Worm (Caenorhabditis elegans) whole organism, mixed stage, embryonic: ENCODE data around the gene smz-1.
"Not testable (repeated sequence)": the region's sequence is repeated elsewhere in the genome, so short reads cannot be mapped to it uniquely, and the experiment has no call there.

Experiments
- M03D4.4 ChIP-seq: sonication (generic microtip); optimal IDR thresholded peaks from 2 replicates; lab custom pipeline; 2017; ENCODE audit warnings: mild to moderate bottlenecking, missing genetic modification characterization, missing compliant biosample characterization
- blmp-1 ChIP-seq: fragments of 150-350 bp; optimal IDR thresholded peaks from 2 replicates; lab custom pipeline; 2014; ENCODE audit warnings: missing biosample characterization, missing genetic modification characterization
- ceh-39 ChIP-seq: fragments of 150-350 bp; optimal IDR thresholded peaks from 2 replicates; lab custom pipeline; 2014; ENCODE audit warnings: missing biosample characterization, missing genetic modification characterization
- ceh-43 ChIP-seq: fragments of 200-800 bp; sonication (Bioruptor generic); optimal IDR thresholded peaks from 2 replicates; lab custom pipeline; 2018; ENCODE audit warnings: mild to moderate bottlenecking, missing genetic modification characterization, moderate library complexity, missing compliant biosample characterization
- ces-1 ChIP-seq: fragments of 150-350 bp; optimal IDR thresholded peaks from 2 replicates; lab custom pipeline; 2014; ENCODE audit warnings: missing biosample characterization, missing genetic modification reagents, missing genetic modification characterization
- cnd-1 ChIP-seq: fragments of 200-800 bp; sonication (Bioruptor generic); optimal IDR thresholded peaks from 2 replicates; lab custom pipeline; 2018; ENCODE audit warnings: mild to moderate bottlenecking, missing genetic modification characterization, missing compliant biosample characterization
- drap-1 ChIP-seq: fragments of 200-800 bp; sonication (Bioruptor generic); optimal IDR thresholded peaks from 3 replicates; lab custom pipeline; 2018; ENCODE audit warnings: mild to moderate bottlenecking, missing genetic modification characterization, missing compliant biosample characterization
- elt-1 ChIP-seq: sonication (generic microtip); optimal IDR thresholded peaks from 2 replicates; lab custom pipeline; 2017; ENCODE audit warnings: missing genetic modification characterization, mild to moderate bottlenecking, missing compliant biosample characterization, antibody characterized with exemption, moderate library complexity, borderline replicate concordance; ENCODE audit not compliant: insufficient read depth
- elt-3 ChIP-seq: fragments of 150-350 bp; optimal IDR thresholded peaks from 2 replicates; lab custom pipeline; 2014; ENCODE audit warnings: missing biosample characterization, missing genetic modification characterization
- flh-1 ChIP-seq: fragments of 200-800 bp; sonication (Bioruptor generic); optimal IDR thresholded peaks from 2 replicates; lab custom pipeline; 2018; ENCODE audit warnings: mild to moderate bottlenecking, missing genetic modification characterization, moderate library complexity, missing compliant biosample characterization
- hlh-1 ChIP-seq: fragments of 150-350 bp; optimal IDR thresholded peaks from 2 replicates; lab custom pipeline; 2014; ENCODE audit warnings: missing biosample characterization, missing genetic modification reagents, missing genetic modification characterization
- lin-32 ChIP-seq: fragments of 200-800 bp; sonication (Bioruptor generic); optimal IDR thresholded peaks from 2 replicates; lab custom pipeline; 2018; ENCODE audit warnings: mild to moderate bottlenecking, missing genetic modification characterization, missing compliant biosample characterization
- lsy-2 ChIP-seq: fragments of 150-350 bp; optimal IDR thresholded peaks from 2 replicates; lab custom pipeline; 2014; ENCODE audit warnings: missing biosample characterization, missing genetic modification characterization
- mab-5 ChIP-seq: fragments of 150-350 bp; optimal IDR thresholded peaks from 2 replicates; lab custom pipeline; 2014; ENCODE audit warnings: missing biosample characterization, missing genetic modification characterization
- mep-1 ChIP-seq: fragments of 150-350 bp; optimal IDR thresholded peaks from 2 replicates; lab custom pipeline; 2017; ENCODE audit warnings: missing biosample characterization, missing genetic modification reagents, missing genetic modification characterization, inconsistent platforms
- nhr-2 ChIP-seq: fragments of 150-350 bp; optimal IDR thresholded peaks from 2 replicates; lab custom pipeline; 2014; ENCODE audit warnings: missing biosample characterization, missing genetic modification characterization
- nhr-28 ChIP-seq: fragments of 150-350 bp; optimal IDR thresholded peaks from 2 replicates; lab custom pipeline; 2014; ENCODE audit warnings: missing biosample characterization, missing genetic modification characterization
- nhr-76 ChIP-seq: sonication (generic microtip); optimal IDR thresholded peaks from 2 replicates; lab custom pipeline; 2017; ENCODE audit warnings: missing biosample characterization, missing genetic modification characterization
- pha-4 ChIP-seq: fragments of 150-350 bp; optimal IDR thresholded peaks from 2 replicates; lab custom pipeline; 2018; ENCODE audit warnings: missing biosample characterization, missing genetic modification reagents, missing genetic modification characterization
- sptf-1 ChIP-seq: sonication (generic microtip); optimal IDR thresholded peaks from 2 replicates; lab custom pipeline; 2017; ENCODE audit warnings: mild to moderate bottlenecking, missing genetic modification characterization, moderate library complexity, missing compliant biosample characterization
- unc-120 ChIP-seq: sonication (generic microtip); optimal IDR thresholded peaks from 2 replicates; lab custom pipeline; 2017; ENCODE audit warnings: missing genetic modification characterization, missing compliant biosample characterization; ENCODE audit not compliant: poor library complexity, severe bottlenecking
- unc-39 ChIP-seq: fragments of 150-350 bp; optimal IDR thresholded peaks from 2 replicates; lab custom pipeline; 2014; ENCODE audit warnings: missing biosample characterization, missing genetic modification characterization
- unc-62 ChIP-seq: fragments of 150-350 bp; optimal IDR thresholded peaks from 2 replicates; lab custom pipeline; 2014; ENCODE audit warnings: missing biosample characterization, missing genetic modification reagents, missing genetic modification characterization
- zip-8 ChIP-seq: fragments of 150-350 bp; optimal IDR thresholded peaks from 2 replicates; lab custom pipeline; 2014; ENCODE audit warnings: missing biosample characterization, missing genetic modification characterization

smz-1 gene

DNA sequence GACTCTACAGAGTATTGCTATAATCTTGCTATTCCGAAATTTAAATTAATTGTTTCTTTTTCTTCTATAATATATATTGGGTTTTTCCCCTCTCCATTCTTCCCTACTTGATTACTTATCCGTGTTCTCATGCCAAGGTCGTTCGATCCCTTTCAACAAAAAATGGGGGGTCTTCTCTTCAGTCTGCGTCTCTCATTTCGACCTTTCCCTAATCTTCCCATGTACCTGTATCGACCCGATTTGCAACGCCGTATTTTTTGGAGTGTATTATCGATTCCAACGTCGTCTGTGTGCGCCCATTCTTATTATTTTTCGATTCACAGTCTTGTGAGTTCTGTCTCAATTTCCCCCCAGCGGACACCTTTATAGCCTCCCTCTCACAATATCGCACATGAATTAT, 12.9 kb downstream of the smz-1 start:
- TF ChIP-seq mep-1 (tag; lab: Kevin White, UChicago) = no peak
- peak; percentile 72 for TF ChIP-seq ceh-39
- TF ChIP-seq, all 35 proteins: peak for 1

DNA sequence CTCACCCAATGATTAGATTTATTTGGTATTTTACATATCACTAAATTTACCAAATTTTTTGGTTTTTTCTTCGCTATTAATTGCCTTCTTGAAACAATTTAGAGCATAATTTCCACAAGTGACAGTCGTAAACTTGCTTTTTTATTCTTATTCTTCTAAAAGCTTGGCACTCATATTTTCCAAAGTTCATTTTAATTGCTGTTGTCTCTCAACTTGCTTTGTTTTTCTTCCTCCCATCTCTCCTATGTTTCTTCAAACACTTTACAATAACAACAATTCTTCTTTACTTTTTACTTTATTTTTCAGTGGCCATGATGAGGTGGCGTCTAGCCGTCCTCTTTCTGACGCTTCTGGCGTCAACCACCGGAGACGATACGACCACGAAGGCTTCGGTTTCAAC, 13.5 kb downstream of the smz-1 start, which contains the start of gene igdb-2:
Gene igdb-2, plus strand, starts transcription at position 301 of the 400 bp plus-strand sequence.
- no peak for TF ChIP-seq ces-1
- TF ChIP-seq mab-5 (tag; lab: Kevin White, UChicago) = no peak
- no peak for TF ChIP-seq pha-4 (tag; lab: Kevin White, UChicago)

DNA sequence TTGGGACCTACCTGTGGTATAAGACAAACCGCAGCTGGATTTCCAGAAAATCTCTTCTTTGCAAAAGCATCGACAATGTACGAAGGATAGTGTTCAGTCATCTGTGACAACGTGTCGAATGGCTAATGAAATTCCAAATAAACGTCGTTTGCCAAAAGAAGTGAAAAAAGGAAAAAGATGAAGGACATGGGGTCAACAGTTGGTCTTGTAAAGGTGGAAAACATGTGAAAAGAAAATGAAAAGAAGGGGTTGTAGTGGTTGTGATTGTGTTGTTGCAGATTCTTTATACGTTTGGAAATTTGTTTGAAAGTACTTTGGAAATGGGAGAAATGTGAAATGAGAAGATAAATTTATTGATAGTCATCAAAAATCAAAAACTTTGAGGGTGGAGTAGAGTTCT, 22.1 kb downstream of the smz-1 start, which contains the start of gene T04A11.1:
Gene T04A11.1, minus strand, starts transcription at position 101 of the 400 bp plus-strand sequence.
- TF ChIP-seq ceh-39, nhr-28, flh-1: not testable (repeated sequence)

DNA sequence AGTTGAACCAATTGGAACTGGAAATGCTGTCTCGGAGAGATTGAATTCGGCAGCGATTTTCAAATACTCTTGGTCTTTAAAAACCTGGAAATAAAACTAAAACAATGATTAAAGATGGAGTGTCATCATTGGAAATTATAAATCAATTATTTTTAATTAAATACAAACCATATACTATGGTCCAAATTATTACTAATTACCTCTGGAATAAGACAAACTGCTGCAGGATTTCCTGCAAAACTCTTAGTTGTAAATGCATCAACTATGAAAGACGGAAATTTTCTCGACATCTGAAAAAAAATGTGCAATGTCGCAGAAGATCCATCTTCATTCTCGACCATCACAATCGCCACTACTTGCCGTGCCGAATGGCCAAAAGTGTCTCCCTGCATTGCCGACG, 23.9 kb downstream of the smz-1 start, which contains the start of gene igdb-1:
Gene igdb-1, plus strand, starts transcription at position 301 of the 400 bp plus-strand sequence.
- TF ChIP-seq lsy-2 (tag; lab: Kevin White, UChicago); drap-1 (GFP tag; lab: Kevin White, UChicago); sptf-1 (tag; lab: Kevin White, UChicago): not testable (repeated sequence)

DNA sequence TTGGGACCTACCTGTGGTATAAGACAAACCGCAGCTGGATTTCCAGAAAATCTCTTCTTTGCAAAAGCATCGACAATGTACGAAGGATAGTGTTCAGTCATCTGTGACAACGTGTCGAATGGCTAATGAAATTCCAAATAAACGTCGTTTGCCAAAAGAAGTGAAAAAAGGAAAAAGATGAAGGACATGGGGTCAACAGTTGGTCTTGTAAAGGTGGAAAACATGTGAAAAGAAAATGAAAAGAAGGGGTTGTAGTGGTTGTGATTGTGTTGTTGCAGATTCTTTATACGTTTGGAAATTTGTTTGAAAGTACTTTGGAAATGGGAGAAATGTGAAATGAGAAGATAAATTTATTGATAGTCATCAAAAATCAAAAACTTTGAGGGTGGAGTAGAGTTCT, 29.6 kb downstream of the smz-1 start, which contains the start of gene T04A11.4:
Gene T04A11.4, minus strand, starts transcription at position 101 of the 400 bp plus-strand sequence.
- TF ChIP-seq cnd-1 (tag; lab: Kevin White, UChicago); mab-5 (tag; lab: Kevin White, UChicago); lin-32 (GFP tag; lab: Kevin White, UChicago): not testable (repeated sequence)

DNA sequence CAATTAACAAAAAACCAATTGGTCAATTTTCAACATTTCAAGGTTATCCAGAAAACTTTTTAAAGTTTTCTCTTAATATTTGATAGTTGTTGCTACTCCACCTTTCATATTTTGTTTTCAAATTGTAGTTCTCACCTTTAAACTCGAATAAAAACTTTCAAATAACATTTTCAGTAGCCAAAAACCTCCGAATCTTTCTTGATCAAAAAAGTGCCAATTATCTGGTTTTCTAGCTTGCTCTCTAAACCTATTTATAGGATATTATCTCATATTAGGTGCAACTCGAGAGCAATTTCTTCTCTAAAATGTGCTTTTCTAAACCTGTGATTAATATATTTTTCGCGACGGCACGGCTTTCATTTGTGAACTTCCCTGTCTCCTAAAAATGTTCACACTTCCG, 32.3 kb downstream of the smz-1 start, which contains the start of gene sru-26:
Gene sru-26, plus strand, starts transcription at position 301 of the 400 bp plus-strand sequence.
- TF ChIP-seq mep-1 (tag; lab: Kevin White, UChicago) (no peak), lin-32 (GFP tag; lab: Kevin White, UChicago) (no peak), flh-1 (no peak), pha-4 (tag; lab: Kevin White, UChicago) (no peak), blmp-1 (tag; lab: Kevin White, UChicago) (no peak), hlh-1 (no peak), unc-39 (tag; lab: Kevin White, UChicago) (no peak), nhr-2 (tag; lab: Kevin White, UChicago) (no peak)
- TF ChIP-seq, all 35 proteins: peak for 0

DNA sequence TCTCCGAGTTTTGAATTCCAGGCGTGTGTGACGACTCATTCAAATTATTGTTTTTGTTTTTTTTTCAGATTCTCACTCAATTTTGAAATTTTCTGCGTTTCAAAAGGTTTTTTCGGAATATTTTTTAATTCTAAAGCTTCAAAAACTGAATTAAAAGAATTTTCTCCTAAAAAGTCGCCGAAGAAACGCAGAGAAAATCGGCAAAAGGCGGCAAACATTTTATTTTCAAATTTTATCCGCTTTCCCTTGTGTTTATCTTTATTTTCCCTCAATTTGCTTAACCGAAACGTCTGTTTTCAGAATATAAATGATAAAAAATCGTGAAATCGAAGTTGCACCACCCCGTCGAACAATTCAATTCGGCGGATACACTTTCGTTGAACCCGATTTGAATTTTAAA, 35.6 kb downstream of the smz-1 start, which contains the start of gene him-6:
Gene him-6, plus strand, starts transcription at position 301 of the 400 bp plus-strand sequence.
- no peak for TF ChIP-seq sptf-1 (tag; lab: Kevin White, UChicago)
- no peak for TF ChIP-seq zip-8 (tag; lab: Kevin White, UChicago)
- TF ChIP-seq elt-3 (tag; lab: Kevin White, UChicago) = no peak
- no peak for TF ChIP-seq unc-62
- TF ChIP-seq M03D4.4 (tag; lab: Kevin White, UChicago) = no peak
- TF ChIP-seq cnd-1 (tag; lab: Kevin White, UChicago) = no peak

DNA sequence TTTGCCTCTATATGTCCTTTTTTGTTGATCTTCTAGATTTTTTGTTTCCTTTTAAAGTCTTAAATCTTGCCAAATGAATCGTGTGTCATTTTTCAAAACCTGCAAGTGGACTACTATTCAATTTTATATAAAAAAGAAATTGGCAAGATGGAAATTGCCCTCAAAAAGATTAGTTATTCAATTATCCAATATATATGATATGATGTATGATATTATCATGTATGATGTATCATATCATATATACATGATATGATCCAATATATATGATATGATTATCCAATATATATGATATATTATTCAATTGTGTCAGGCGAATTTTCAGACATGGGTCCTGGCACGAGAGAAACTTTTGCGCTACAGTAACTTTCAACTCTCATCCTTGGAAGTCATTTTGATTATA, 40.3 kb downstream of the smz-1 start, which contains the start of gene sru-20:
Gene sru-20, plus strand, starts transcription at position 301 of the 400 bp plus-strand sequence.
- TF ChIP-seq unc-39 (tag; lab: Kevin White, UChicago) = no peak
- TF ChIP-seq lsy-2 (tag; lab: Kevin White, UChicago) = no peak
- TF ChIP-seq nhr-2 (tag; lab: Kevin White, UChicago) = no peak
- TF ChIP-seq unc-62 = no peak
- no peak for TF ChIP-seq elt-1 (tag; lab: Kevin White, UChicago)
- no peak for TF ChIP-seq hlh-1
- no peak for TF ChIP-seq nhr-76 (tag; lab: Kevin White, UChicago)
- no peak for TF ChIP-seq ces-1
- no peak for TF ChIP-seq ceh-43 (GFP tag; lab: Kevin White, UChicago)
- no peak for TF ChIP-seq drap-1 (GFP tag; lab: Kevin White, UChicago)
- no peak for TF ChIP-seq lin-32 (GFP tag; lab: Kevin White, UChicago)
- no peak for TF ChIP-seq unc-120
- TF ChIP-seq zip-8 (tag; lab: Kevin White, UChicago) = no peak
